Worm (Caenorhabditis elegans) whole organism, L2 larva: Measurements from ENCODE around the gene fic-1.

Experiments used
- C34F6.9 ChIP-seq: fragments of 150-350 bp; optimal IDR thresholded peaks from 2 replicates; lab custom pipeline; 2014; ENCODE audit warnings: missing biosample characterization, missing genetic modification characterization
- R02D3.7 ChIP-seq: fragments of 150-350 bp; optimal IDR thresholded peaks from 2 replicates; lab custom pipeline; 2014; ENCODE audit warnings: missing biosample characterization, missing genetic modification characterization
- Y55F3AM.14 ChIP-seq: fragments of 200-800 bp; sonication (Bioruptor generic); optimal IDR thresholded peaks from 2 replicates; lab custom pipeline; 2018; ENCODE audit warnings: mild to moderate bottlenecking, missing genetic modification characterization, missing compliant biosample characterization
- ZK546.5 ChIP-seq: sonication (generic microtip); optimal IDR thresholded peaks from 2 replicates; lab custom pipeline; 2017; ENCODE audit warnings: missing biosample characterization, missing genetic modification characterization
- alr-1 ChIP-seq: fragments of 150-350 bp; optimal IDR thresholded peaks from 2 replicates; lab custom pipeline; 2014; ENCODE audit warnings: missing biosample characterization, missing genetic modification characterization
- aly-2 ChIP-seq: fragments of 150-350 bp; optimal IDR thresholded peaks from 2 replicates; lab custom pipeline; 2014; ENCODE audit warnings: missing biosample characterization, missing genetic modification characterization
- blmp-1 ChIP-seq: sonication (generic microtip); optimal IDR thresholded peaks from 2 replicates; lab custom pipeline; 2017; ENCODE audit warnings: missing genetic modification characterization, mild to moderate bottlenecking, missing compliant biosample characterization, antibody characterized with exemption, moderate library complexity; ENCODE audit not compliant: insufficient read depth
- ceh-16 ChIP-seq: fragments of 150-350 bp; optimal IDR thresholded peaks from 2 replicates; lab custom pipeline; 2014; ENCODE audit warnings: missing biosample characterization, missing genetic modification characterization
- ceh-82 ChIP-seq: fragments of 150-350 bp; optimal IDR thresholded peaks from 2 replicates; lab custom pipeline; 2014; ENCODE audit warnings: missing biosample characterization, missing genetic modification characterization
- dmd-4 ChIP-seq: sonication (generic microtip); optimal IDR thresholded peaks from 2 replicates; lab custom pipeline; 2017; ENCODE audit warnings: missing biosample characterization, missing genetic modification characterization
- elt-1 ChIP-seq: fragments of 150-350 bp; optimal IDR thresholded peaks from 2 replicates; lab custom pipeline; 2014; ENCODE audit warnings: missing biosample characterization, missing genetic modification characterization
- fos-1 ChIP-seq: fragments of 150-350 bp; optimal IDR thresholded peaks from 2 replicates; lab custom pipeline; 2014; ENCODE audit warnings: missing biosample characterization, missing genetic modification characterization
- lin-13 ChIP-seq: fragments of 150-350 bp; optimal IDR thresholded peaks from 2 replicates; lab custom pipeline; 2014; ENCODE audit warnings: missing biosample characterization, missing genetic modification reagents, missing genetic modification characterization
- lsy-2 ChIP-seq, 2 experiments: fragments of 150-350 bp in 1 of 2; sonication (generic microtip) in 1 of 2; optimal IDR thresholded peaks; 2 replicates each; lab custom pipeline; 2014 to 2017; ENCODE audit warnings: missing biosample characterization in 2 of 2, missing genetic modification characterization in 2 of 2
- mbf-1 ChIP-seq: sonication (generic microtip); optimal IDR thresholded peaks from 2 replicates; lab custom pipeline; 2017; ENCODE audit warnings: missing biosample characterization, missing genetic modification characterization
- nhr-10 ChIP-seq: sonication (generic microtip); optimal IDR thresholded peaks from 2 replicates; lab custom pipeline; 2017; ENCODE audit warnings: missing biosample characterization, missing genetic modification characterization
- nhr-11 ChIP-seq: fragments of 150-350 bp; optimal IDR thresholded peaks from 2 replicates; lab custom pipeline; 2014; ENCODE audit warnings: missing biosample characterization, missing genetic modification characterization
- nhr-12 ChIP-seq: fragments of 150-350 bp; optimal IDR thresholded peaks from 2 replicates; lab custom pipeline; 2014; ENCODE audit warnings: missing biosample characterization, missing genetic modification characterization
- nhr-129 ChIP-seq: fragments of 150-350 bp; optimal IDR thresholded peaks from 2 replicates; lab custom pipeline; 2014; ENCODE audit warnings: missing biosample characterization, missing genetic modification characterization
- nhr-23 ChIP-seq: fragments of 150-350 bp; optimal IDR thresholded peaks from 2 replicates; lab custom pipeline; 2014; ENCODE audit warnings: missing biosample characterization, missing genetic modification reagents, missing genetic modification characterization
- nhr-237 ChIP-seq: fragments of 150-350 bp; optimal IDR thresholded peaks from 2 replicates; lab custom pipeline; 2014; ENCODE audit warnings: missing biosample characterization, missing genetic modification characterization
- nhr-6 ChIP-seq: fragments of 150-350 bp; optimal IDR thresholded peaks from 2 replicates; lab custom pipeline; 2014; ENCODE audit warnings: missing biosample characterization, missing genetic modification characterization
- peb-1 ChIP-seq: fragments of 150-350 bp; optimal IDR thresholded peaks from 2 replicates; lab custom pipeline; 2014; ENCODE audit warnings: missing biosample characterization, missing genetic modification characterization
- sem-4 ChIP-seq: fragments of 150-350 bp; optimal IDR thresholded peaks from 2 replicates; lab custom pipeline; 2014; ENCODE audit warnings: missing biosample characterization, missing genetic modification reagents, missing genetic modification characterization
- skn-1 ChIP-seq: sonication (generic microtip); optimal IDR thresholded peaks from 2 replicates; lab custom pipeline; 2017; ENCODE audit warnings: missing biosample characterization, missing genetic modification characterization
- sma-3 ChIP-seq: sonication (generic microtip); optimal IDR thresholded peaks from 2 replicates; lab custom pipeline; 2016; ENCODE audit warnings: missing genetic modification reagents, missing genetic modification characterization, missing compliant biosample characterization
- sma-9 ChIP-seq, 2 experiments: fragments of 150-350 bp in 1 of 2; sonication (generic microtip) in 1 of 2; optimal IDR thresholded peaks; 2 replicates each; lab custom pipeline; 2014 to 2016; ENCODE audit warnings: missing genetic modification characterization in 2 of 2, mild to moderate bottlenecking in 1 of 2, missing biosample characterization in 1 of 2, missing compliant biosample characterization in 1 of 2, missing genetic modification reagents in 1 of 2, moderate library complexity in 1 of 2
- unc-55 ChIP-seq: fragments of 150-350 bp; sonication (generic microtip); optimal IDR thresholded peaks from 3 replicates; lab custom pipeline; 2014; ENCODE audit warnings: missing biosample characterization, missing genetic modification reagents, missing genetic modification characterization
- unc-62 ChIP-seq: fragments of 150-350 bp; optimal IDR thresholded peaks from 2 replicates; lab custom pipeline; 2014; ENCODE audit warnings: missing biosample characterization, missing genetic modification reagents, missing genetic modification characterization
- zag-1 ChIP-seq: fragments of 150-350 bp; optimal IDR thresholded peaks from 2 replicates; lab custom pipeline; 2014; ENCODE audit warnings: missing biosample characterization, missing genetic modification characterization
- ztf-1 ChIP-seq: fragments of 200-800 bp; sonication (Bioruptor generic); conservative IDR thresholded peaks from 2 replicates; pipeline ENCODE4 v1.3.6; 2022; ENCODE audit warnings: missing genetic modification characterization, missing compliant biosample characterization
- ztf-4 ChIP-seq: fragments of 150-350 bp; optimal IDR thresholded peaks from 2 replicates; lab custom pipeline; 2014; ENCODE audit warnings: missing biosample characterization, missing genetic modification characterization

The fic-1 gene

DNA sequence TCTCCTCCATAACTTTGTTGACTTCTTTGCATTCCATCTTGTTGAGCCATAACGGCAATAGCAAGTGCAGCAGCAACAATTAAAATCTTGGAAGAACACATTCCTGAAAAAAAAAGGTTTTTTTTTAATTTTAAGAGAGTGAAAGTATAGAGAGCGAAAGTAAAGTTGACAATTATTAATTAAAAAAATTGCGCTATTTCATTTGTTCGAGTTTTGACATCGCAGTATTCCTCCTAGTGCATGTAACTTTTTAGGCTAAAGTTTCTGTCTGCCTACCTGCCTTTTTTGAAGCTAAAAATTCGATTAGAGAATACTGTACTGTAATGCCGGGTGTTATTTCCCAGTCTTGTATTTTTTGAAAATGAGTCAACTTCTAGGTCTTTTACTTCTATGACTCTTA is 45.3 kb upstream of the fic-1 start, which contains the start of gene srlf-12:
Gene srlf-12 (minus strand): TSS at position 101 of the 400 bp plus-strand sequence.
- TF ChIP-seq blmp-1 (no peak), unc-62 (GFP tag; lab: Kevin White, UChicago) (no peak), peb-1 (tag; lab: Kevin White, UChicago) (no peak), skn-1 (tag; lab: Kevin White, UChicago) (no peak), ceh-16 (tag; lab: Kevin White, UChicago) (no peak), ZK546.5 (tag; lab: Kevin White, UChicago) (no peak), ceh-82 (no peak), nhr-237 (tag; lab: Kevin White, UChicago) (no peak), fos-1 (tag; lab: Kevin White, UChicago) (no peak), mbf-1 (tag; lab: Kevin White, UChicago) (no peak), R02D3.7 (tag; lab: Kevin White, UChicago) (no peak), sma-3 (GFP tag; lab: Kevin White, UChicago) (no peak), lin-13 (GFP tag; lab: Kevin White, UChicago) (no peak), ztf-4 (tag; lab: Kevin White, UChicago) (no peak)

DNA sequence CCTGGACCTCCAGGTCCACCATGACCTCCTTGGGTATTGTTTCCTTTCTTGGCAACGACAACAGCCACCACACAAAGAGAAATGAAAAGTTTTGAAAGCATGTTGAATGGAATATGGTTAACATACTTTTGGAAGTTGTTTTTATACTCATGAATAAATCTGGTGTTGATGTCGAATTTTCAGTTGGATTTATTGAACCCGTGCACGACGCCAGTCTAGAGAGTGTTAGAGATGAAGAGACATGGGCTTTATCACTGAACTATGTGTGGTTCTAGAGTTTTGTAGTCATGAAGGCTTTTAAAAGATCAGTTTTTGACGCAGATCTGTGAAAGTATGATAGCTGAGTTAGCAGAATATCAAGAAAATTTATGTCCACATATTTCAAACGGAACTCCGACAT is 43.0 kb upstream of the fic-1 start, which contains the start of gene srlf-14:
Gene srlf-14 (minus strand): TSS at position 101 of the 400 bp plus-strand sequence.
- TF ChIP-seq nhr-10 (tag; lab: Kevin White, UChicago) (no peak), unc-55 (GFP tag; lab: Kevin White, UChicago) (no peak), ceh-16 (tag; lab: Kevin White, UChicago) (no peak), C34F6.9 (tag; lab: Kevin White, UChicago) (no peak), dmd-4 (tag; lab: Kevin White, UChicago) (no peak), ZK546.5 (tag; lab: Kevin White, UChicago) (no peak), R02D3.7 (tag; lab: Kevin White, UChicago) (no peak), nhr-237 (tag; lab: Kevin White, UChicago) (no peak), mbf-1 (tag; lab: Kevin White, UChicago) (no peak), sma-9 (GFP tag; optimal IDR thresholded peaks at IDR 0.05; lab: Kevin White, UChicago) (no peak), sma-9 (tag; optimal IDR thresholded peaks at IDR 0.05; lab: Kevin White, UChicago) (no peak), blmp-1 (no peak)

DNA sequence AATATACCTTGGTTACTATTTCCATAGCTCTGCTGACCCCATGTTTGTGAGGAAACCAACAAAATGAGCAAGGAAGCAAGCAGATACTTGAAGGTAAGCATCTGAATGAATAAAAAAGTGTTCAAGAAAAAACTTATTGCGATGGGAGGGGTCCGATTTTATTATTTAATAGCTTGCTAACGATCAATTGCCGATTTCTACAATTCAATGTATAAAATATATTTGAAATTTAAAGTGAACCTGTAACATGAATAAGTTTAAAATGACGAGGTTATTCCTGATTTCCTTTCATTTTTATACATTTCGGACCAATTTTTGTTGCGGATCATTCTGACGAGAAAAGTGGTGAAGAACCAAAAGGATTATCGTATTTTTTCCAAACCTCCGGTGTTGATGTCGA is 40.7 kb upstream of the fic-1 start, which contains the start of gene srlf-13:
Gene srlf-13 (minus strand): TSS at position 101 of the 400 bp plus-strand sequence.
- TF ChIP-seq lsy-2 (tag; optimal IDR thresholded peaks at IDR 0.05; lab: Kevin White, UChicago) (no peak), nhr-12 (tag; lab: Kevin White, UChicago) (no peak), Y55F3AM.14 (GFP tag; lab: Kevin White, UChicago) (no peak), aly-2 (tag; lab: Kevin White, UChicago) (no peak), elt-1 (no peak), ztf-1 (no peak), nhr-6 (no peak), nhr-129 (no peak), ZK546.5 (tag; lab: Kevin White, UChicago) (no peak), nhr-11 (tag; lab: Kevin White, UChicago) (no peak), R02D3.7 (tag; lab: Kevin White, UChicago) (no peak), sem-4 (tag; lab: Kevin White, UChicago) (no peak), alr-1 (tag; lab: Kevin White, UChicago) (no peak), nhr-237 (tag; lab: Kevin White, UChicago) (no peak), C34F6.9 (tag; lab: Kevin White, UChicago) (no peak), nhr-23 (tag; lab: Kevin White, UChicago) (no peak)

DNA sequence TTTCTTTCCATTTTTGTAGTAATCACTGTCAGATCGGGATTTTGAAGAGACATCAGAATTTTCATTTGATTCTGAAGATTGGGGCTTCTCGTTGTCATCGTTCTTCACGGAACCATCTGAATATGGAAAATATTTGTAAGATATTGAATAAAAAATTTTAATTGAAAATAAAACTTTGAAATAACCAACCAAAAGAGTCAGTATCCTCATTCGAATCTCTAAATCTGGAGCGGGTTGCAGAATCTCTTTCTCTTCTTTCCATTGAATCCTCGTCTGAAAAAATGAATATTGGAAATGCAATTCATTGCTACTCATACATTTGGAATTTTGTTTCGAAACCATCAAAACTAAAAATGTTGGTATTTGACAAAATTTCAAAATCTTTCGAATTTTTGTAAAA is 39.1 kb upstream of the fic-1 start:
- TF ChIP-seq alr-1 (tag; lab: Kevin White, UChicago) (no peak), ceh-82 (no peak), ZK546.5 (tag; lab: Kevin White, UChicago) (no peak), sma-9 (GFP tag; optimal IDR thresholded peaks at IDR 0.05; lab: Kevin White, UChicago) (no peak), sma-9 (tag; optimal IDR thresholded peaks at IDR 0.05; lab: Kevin White, UChicago) (no peak), skn-1 (tag; lab: Kevin White, UChicago) (no peak), nhr-237 (tag; lab: Kevin White, UChicago) (no peak), sma-3 (GFP tag; lab: Kevin White, UChicago) (no peak), dmd-4 (tag; lab: Kevin White, UChicago) (no peak), lin-13 (GFP tag; lab: Kevin White, UChicago) (no peak), Y55F3AM.14 (GFP tag; lab: Kevin White, UChicago) (no peak), R02D3.7 (tag; lab: Kevin White, UChicago) (no peak), nhr-129 (no peak), zag-1 (tag; lab: Kevin White, UChicago) (no peak), ceh-16 (tag; lab: Kevin White, UChicago) (no peak)
